Worm (Caenorhabditis elegans) whole organism, L1 larva: Measurements from ENCODE around the gene C30H6.8.

Experiments used
- C04F5.9 ChIP-seq: sonication (generic microtip); optimal IDR thresholded peaks from 2 replicates; lab custom pipeline; 2016; ENCODE audit warnings: missing genetic modification characterization, missing compliant biosample characterization
- Y116A8C.19 ChIP-seq: sonication (generic microtip); optimal IDR thresholded peaks from 2 replicates; lab custom pipeline; 2016; ENCODE audit warnings: missing compliant biosample characterization, missing genetic modification characterization, borderline replicate concordance
- aly-2 ChIP-seq: fragments of 150-350 bp; optimal IDR thresholded peaks from 2 replicates; lab custom pipeline; 2014; ENCODE audit warnings: missing biosample characterization, missing genetic modification characterization
- ceh-88 ChIP-seq: fragments of 200-800 bp; sonication (Bioruptor generic); IDR thresholded peaks from 2 replicates; pipeline ENCODE4 v1.3.6; 2022; ENCODE audit warnings: missing genetic modification characterization, missing compliant biosample characterization
- dsc-1 ChIP-seq: sonication (generic microtip); optimal IDR thresholded peaks from 2 replicates; lab custom pipeline; 2016; ENCODE audit warnings: mild to moderate bottlenecking, missing genetic modification characterization, missing compliant biosample characterization
- egl-27 ChIP-seq, 2 experiments: fragments of 150-350 bp in 1 of 2; sonication (generic microtip); optimal IDR thresholded peaks; 3 replicates each; lab custom pipeline; 2017 to 2018; ENCODE audit warnings: missing biosample characterization in 2 of 2, missing genetic modification characterization in 2 of 2, missing genetic modification reagents in 2 of 2
- elt-2 ChIP-seq: sonication (generic microtip); optimal IDR thresholded peaks from 2 replicates; lab custom pipeline; 2016; ENCODE audit warnings: missing genetic modification characterization, mild to moderate bottlenecking, inconsistent platforms, missing compliant biosample characterization, missing genetic modification reagents
- elt-3 ChIP-seq, 6 experiments: fragments of 150-350 bp in 1 of 6; sonication (generic microtip); optimal IDR thresholded peaks; 2 replicates each; lab custom pipeline; 2017 to 2018; ENCODE audit warnings: missing biosample characterization in 6 of 6, missing genetic modification characterization in 6 of 6, inconsistent platforms in 1 of 6
- fkh-10 ChIP-seq: sonication (generic microtip); optimal IDR thresholded peaks from 2 replicates; lab custom pipeline; 2017; ENCODE audit warnings: missing biosample characterization, missing genetic modification reagents, missing genetic modification characterization
- fkh-4 ChIP-seq: sonication (generic microtip); optimal IDR thresholded peaks from 2 replicates; lab custom pipeline; 2016; ENCODE audit warnings: missing compliant biosample characterization, missing genetic modification characterization, borderline replicate concordance
- grh-1 ChIP-seq: fragments of 200-800 bp; sonication (Bioruptor generic); IDR thresholded peaks from 2 replicates; pipeline ENCODE4 v1.3.6; 2022; ENCODE audit warnings: missing genetic modification reagents, missing genetic modification characterization, missing compliant biosample characterization
- hlh-17 ChIP-seq: fragments of 200-800 bp; sonication (Bioruptor generic); optimal IDR thresholded peaks from 2 replicates; lab custom pipeline; 2018; ENCODE audit warnings: missing genetic modification characterization, mild to moderate bottlenecking, missing compliant biosample characterization, moderate library complexity, borderline replicate concordance
- hpl-2 ChIP-seq: fragments of 150-350 bp; optimal IDR thresholded peaks from 2 replicates; lab custom pipeline; 2014; ENCODE audit warnings: missing biosample characterization, missing genetic modification reagents, missing genetic modification characterization
- isw-1 ChIP-seq: fragments of 200-800 bp; sonication (Bioruptor generic); IDR thresholded peaks from 2 replicates; pipeline ENCODE4 v1.3.6; 2022; ENCODE audit warnings: missing genetic modification characterization, missing compliant biosample characterization
- jun-1 ChIP-seq: fragments of 150-350 bp; optimal IDR thresholded peaks from 2 replicates; lab custom pipeline; 2014; ENCODE audit warnings: missing biosample characterization, missing genetic modification reagents, missing genetic modification characterization
- lin-13 ChIP-seq: fragments of 150-350 bp; optimal IDR thresholded peaks from 2 replicates; lab custom pipeline; 2014; ENCODE audit warnings: missing biosample characterization, missing genetic modification reagents, missing genetic modification characterization
- lin-39 ChIP-seq: fragments of 150-350 bp; optimal IDR thresholded peaks from 2 replicates; lab custom pipeline; 2014; ENCODE audit warnings: missing biosample characterization, missing genetic modification reagents, missing genetic modification characterization
- lir-3 ChIP-seq: sonication (generic microtip); optimal IDR thresholded peaks from 2 replicates; lab custom pipeline; 2016; ENCODE audit warnings: mild to moderate bottlenecking, missing genetic modification characterization, moderate library complexity, missing compliant biosample characterization; ENCODE audit not compliant: poor library complexity
- lsy-2 ChIP-seq, 2 experiments: fragments of 150-350 bp; optimal IDR thresholded peaks; 2 replicates each; lab custom pipeline; 2014; ENCODE audit warnings: missing biosample characterization in 2 of 2, missing genetic modification characterization in 2 of 2
- mef-2 ChIP-seq: fragments of 150-350 bp; optimal IDR thresholded peaks from 2 replicates; lab custom pipeline; 2014; ENCODE audit warnings: missing biosample characterization, missing genetic modification characterization
- mep-1 ChIP-seq: fragments of 150-350 bp; optimal IDR thresholded peaks from 2 replicates; lab custom pipeline; 2014; ENCODE audit warnings: missing biosample characterization, missing genetic modification characterization
- nhr-11 ChIP-seq: fragments of 150-350 bp; optimal IDR thresholded peaks from 2 replicates; lab custom pipeline; 2014; ENCODE audit warnings: missing biosample characterization, missing genetic modification characterization
- nhr-12 ChIP-seq: sonication (generic microtip); optimal IDR thresholded peaks from 2 replicates; lab custom pipeline; 2017; ENCODE audit warnings: missing biosample characterization, missing genetic modification characterization
- nhr-19 ChIP-seq: fragments of 200-800 bp; sonication (Bioruptor generic); conservative IDR thresholded peaks from 2 replicates; pipeline ENCODE4 v1.3.6; 2022; ENCODE audit warnings: missing genetic modification characterization, missing compliant biosample characterization
- nhr-237 ChIP-seq: fragments of 150-350 bp; optimal IDR thresholded peaks from 2 replicates; lab custom pipeline; 2014; ENCODE audit warnings: missing biosample characterization, missing genetic modification characterization
- nhr-47 ChIP-seq: sonication (generic microtip); optimal IDR thresholded peaks from 2 replicates; lab custom pipeline; 2016; ENCODE audit warnings: mild to moderate bottlenecking, missing genetic modification characterization, moderate library complexity, missing compliant biosample characterization
- nhr-77 ChIP-seq: fragments of 150-350 bp; optimal IDR thresholded peaks from 2 replicates; lab custom pipeline; 2014; ENCODE audit warnings: missing biosample characterization, missing genetic modification characterization
- nhr-84 ChIP-seq: sonication (generic microtip); optimal IDR thresholded peaks from 2 replicates; lab custom pipeline; 2017; ENCODE audit warnings: missing biosample characterization, missing genetic modification characterization
- nhr-90 ChIP-seq: sonication (generic microtip); optimal IDR thresholded peaks from 2 replicates; lab custom pipeline; 2016; ENCODE audit warnings: mild to moderate bottlenecking, missing genetic modification characterization, missing compliant biosample characterization; ENCODE audit not compliant: poor library complexity
- pax-3 ChIP-seq: fragments of 200-800 bp; sonication (Bioruptor generic); optimal IDR thresholded peaks from 2 replicates; lab custom pipeline; 2018; ENCODE audit warnings: mild to moderate bottlenecking, missing genetic modification characterization, moderate library complexity, missing compliant biosample characterization
- pqm-1 ChIP-seq: sonication (generic microtip); optimal IDR thresholded peaks from 3 replicates; lab custom pipeline; 2017; ENCODE audit warnings: missing biosample characterization, missing genetic modification characterization
- snpc-4 ChIP-seq: fragments of 150-350 bp; optimal IDR thresholded peaks from 2 replicates; lab custom pipeline; 2014; ENCODE audit warnings: missing biosample characterization, missing genetic modification characterization
- sptf-1 ChIP-seq: fragments of 150-350 bp; optimal IDR thresholded peaks from 2 replicates; lab custom pipeline; 2014; ENCODE audit warnings: missing biosample characterization, missing genetic modification characterization
- sup-37 ChIP-seq: fragments of 200-800 bp; sonication (Bioruptor generic); optimal IDR thresholded peaks from 2 replicates; lab custom pipeline; 2018; ENCODE audit warnings: mild to moderate bottlenecking, missing genetic modification characterization, missing compliant biosample characterization
- tlp-1 ChIP-seq: fragments of 150-350 bp; optimal IDR thresholded peaks from 2 replicates; lab custom pipeline; 2014; ENCODE audit warnings: missing biosample characterization, missing genetic modification characterization
- unc-130 ChIP-seq: fragments of 150-350 bp; optimal IDR thresholded peaks from 2 replicates; lab custom pipeline; 2017; ENCODE audit warnings: missing biosample characterization, missing genetic modification characterization, inconsistent platforms
- unc-30 ChIP-seq: sonication (generic microtip); optimal IDR thresholded peaks from 2 replicates; lab custom pipeline; 2017; ENCODE audit warnings: missing biosample characterization, missing genetic modification characterization
- unc-86 ChIP-seq: sonication (generic microtip); optimal IDR thresholded peaks from 2 replicates; lab custom pipeline; 2016; ENCODE audit warnings: missing genetic modification characterization, missing compliant biosample characterization

C30H6.8 gene

DNA sequence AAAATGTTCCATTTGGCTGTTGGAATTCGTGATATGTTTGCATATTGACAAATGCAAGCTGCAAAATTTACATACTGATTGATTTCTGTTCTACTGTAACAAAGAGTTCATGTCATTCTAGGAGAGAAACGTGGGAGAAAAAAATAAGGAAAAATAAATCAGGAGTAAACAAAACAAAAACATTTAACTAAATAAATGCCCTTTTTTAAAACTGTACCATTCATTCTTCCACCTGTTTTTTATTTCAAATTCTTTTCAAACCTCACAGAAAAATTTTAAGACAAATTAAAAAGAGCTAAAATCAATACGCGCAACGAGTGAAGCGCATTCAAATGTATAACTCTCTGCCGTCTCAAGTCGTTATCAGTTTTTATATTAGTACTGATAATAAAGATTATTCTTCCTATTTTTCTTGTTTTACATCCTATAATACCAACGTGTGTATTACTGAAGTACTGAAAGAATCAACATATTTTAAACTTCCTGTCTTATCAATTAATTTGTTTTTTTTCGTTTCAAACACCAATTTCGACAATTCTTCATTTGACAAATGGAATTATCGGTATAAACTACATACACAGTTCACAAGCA is 43.1 kb upstream of the C30H6.8 start, which contains the start of gene C49C3.10:
TSS of gene C49C3.10 (minus strand) at position 51 of the 591 bp plus-strand sequence.
- TF ChIP-seq pqm-1 (tag; lab: Kevin White, UChicago): peak; percentile 23
- TF ChIP-seq tlp-1 (tag; lab: Kevin White, UChicago): peak; percentile 14
- peak; percentile 87 for TF ChIP-seq elt-2 (tag; lab: Kevin White, UChicago)
- TF ChIP-seq unc-130 (tag; lab: Kevin White, UChicago): no peak
- peak; percentile 76 for TF ChIP-seq jun-1 (tag; lab: Kevin White, UChicago)
- TF ChIP-seq egl-27 (tag; optimal IDR thresholded peaks at IDR 0.05; lab: Kevin White, UChicago): no peak

- no peak for TF ChIP-seq C04F5.9 (tag; lab: Kevin White, UChicago)
- TF ChIP-seq sptf-1: no peak
- TF ChIP-seq grh-1 (GFP tag; lab: Robert Waterston, UW): no peak
Measured at ce11 chrIV:17341033-17341432, 41.1 kb upstream of the C30H6.8 start.

ce11 chrIV:17342179-17342578 is 40.0 kb upstream of the C30H6.8 start, which contains the start of gene C49C3.9:
TSS of gene C49C3.9 (minus strand) at chrIV:17342314.
- TF ChIP-seq ceh-88 (GFP tag; lab: Robert Waterston, UW): no peak
- no peak for TF ChIP-seq pax-3 (tag; lab: Kevin White, UChicago)
- TF ChIP-seq pqm-1 (tag; lab: Kevin White, UChicago): peak; percentile 21
- no peak for TF ChIP-seq fkh-10 (GFP tag; lab: Kevin White, UChicago)
- TF ChIP-seq nhr-47 (tag; lab: Kevin White, UChicago): no peak
- peak; percentile 85 for TF ChIP-seq elt-2 (tag; lab: Kevin White, UChicago)
- no peak for TF ChIP-seq nhr-11
- TF ChIP-seq lin-39 (tag; lab: Kevin White, UChicago): no peak
- no peak for TF ChIP-seq snpc-4 (tag; lab: Kevin White, UChicago)
- TF ChIP-seq hlh-17: no peak
- TF ChIP-seq lsy-2 (tag; optimal IDR thresholded peaks at IDR 0.05; lab: Kevin White, UChicago): no peak
- TF ChIP-seq, all 84 proteins: peak for 2

DNA sequence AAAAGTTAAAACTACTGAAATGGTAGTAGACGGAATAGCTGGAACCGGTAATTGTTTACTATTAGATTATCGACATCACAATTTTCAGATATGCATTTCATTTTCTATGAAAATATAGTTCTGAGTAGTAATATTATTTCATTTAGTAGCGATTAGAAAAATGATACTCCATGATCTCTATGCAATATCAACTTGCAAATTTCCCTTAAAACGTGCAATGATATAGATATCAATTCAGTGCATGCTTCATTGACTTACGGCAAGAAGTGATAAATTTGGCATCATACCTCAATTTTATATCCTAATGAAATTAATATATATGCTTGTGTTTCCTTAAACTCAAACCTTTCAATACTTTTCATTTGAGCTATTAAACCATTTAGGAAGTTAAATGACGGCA is 39.5 kb upstream of the C30H6.8 start, which contains the start of gene C49C3.21:
TSS of gene C49C3.21 (plus strand) at position 301 of the 400 bp plus-strand sequence.
- TF ChIP-seq pqm-1 (tag; lab: Kevin White, UChicago) (no peak), unc-30 (tag; lab: Kevin White, UChicago) (no peak), unc-86 (tag; lab: Kevin White, UChicago) (no peak), nhr-90 (tag; lab: Kevin White, UChicago) (no peak), lin-13 (GFP tag; lab: Kevin White, UChicago) (no peak), mep-1 (tag; lab: Kevin White, UChicago) (no peak), nhr-84 (tag; lab: Kevin White, UChicago) (no peak), nhr-237 (tag; lab: Kevin White, UChicago) (no peak), sup-37 (GFP tag; lab: Kevin White, UChicago) (no peak), sptf-1 (no peak), Y116A8C.19 (tag; lab: Kevin White, UChicago) (no peak)

- no peak for TF ChIP-seq nhr-77 (tag; lab: Kevin White, UChicago)
- TF ChIP-seq Y116A8C.19 (tag; lab: Kevin White, UChicago): no peak
- no peak for TF ChIP-seq mep-1 (tag; lab: Kevin White, UChicago)
- TF ChIP-seq unc-30 (tag; lab: Kevin White, UChicago): no peak
- no peak for TF ChIP-seq pqm-1 (tag; lab: Kevin White, UChicago)
- no peak for TF ChIP-seq isw-1 (GFP tag; lab: Robert Waterston, UW)
- no peak for TF ChIP-seq nhr-19 (GFP tag; lab: Robert Waterston, UW)
- TF ChIP-seq dsc-1 (tag; lab: Kevin White, UChicago): no peak
- no peak for TF ChIP-seq fkh-4 (tag; lab: Kevin White, UChicago)
- no peak for TF ChIP-seq elt-3 (tag; optimal IDR thresholded peaks at IDR 0.05; lab: Kevin White, UChicago)
- TF ChIP-seq lir-3 (tag; lab: Kevin White, UChicago): no peak
- TF ChIP-seq aly-2 (tag; lab: Kevin White, UChicago): no peak
- no peak for TF ChIP-seq nhr-84 (tag; lab: Kevin White, UChicago)
- no peak for TF ChIP-seq mef-2 (tag; lab: Kevin White, UChicago)
- TF ChIP-seq fkh-10 (GFP tag; lab: Kevin White, UChicago): no peak
- TF ChIP-seq nhr-90 (tag; lab: Kevin White, UChicago): no peak
- no peak for TF ChIP-seq elt-2 (tag; lab: Kevin White, UChicago)
- no peak for TF ChIP-seq hpl-2 (GFP tag; lab: Kevin White, UChicago)
- no peak for TF ChIP-seq egl-27 (tag; optimal IDR thresholded peaks at IDR 0.05; lab: Kevin White, UChicago)
- TF ChIP-seq nhr-12 (tag; lab: Kevin White, UChicago): no peak
Measured at ce11 chrIV:17343482-17343881, 38.6 kb upstream of the C30H6.8 start, which contains the start of gene C49C3.11. TSS of gene C49C3.11 (plus strand) at chrIV:17343782.
